Worm (Caenorhabditis elegans) whole organism, dauer: ENCODE results near the gene C34E10.9.

Source experiments
- unc-62 ChIP-seq: sonication (generic microtip); optimal IDR thresholded peaks from 2 replicates; lab custom pipeline; 2017; ENCODE audit warnings: missing biosample characterization, missing genetic modification reagents, missing genetic modification characterization

Gene C34E10.9

DNA sequence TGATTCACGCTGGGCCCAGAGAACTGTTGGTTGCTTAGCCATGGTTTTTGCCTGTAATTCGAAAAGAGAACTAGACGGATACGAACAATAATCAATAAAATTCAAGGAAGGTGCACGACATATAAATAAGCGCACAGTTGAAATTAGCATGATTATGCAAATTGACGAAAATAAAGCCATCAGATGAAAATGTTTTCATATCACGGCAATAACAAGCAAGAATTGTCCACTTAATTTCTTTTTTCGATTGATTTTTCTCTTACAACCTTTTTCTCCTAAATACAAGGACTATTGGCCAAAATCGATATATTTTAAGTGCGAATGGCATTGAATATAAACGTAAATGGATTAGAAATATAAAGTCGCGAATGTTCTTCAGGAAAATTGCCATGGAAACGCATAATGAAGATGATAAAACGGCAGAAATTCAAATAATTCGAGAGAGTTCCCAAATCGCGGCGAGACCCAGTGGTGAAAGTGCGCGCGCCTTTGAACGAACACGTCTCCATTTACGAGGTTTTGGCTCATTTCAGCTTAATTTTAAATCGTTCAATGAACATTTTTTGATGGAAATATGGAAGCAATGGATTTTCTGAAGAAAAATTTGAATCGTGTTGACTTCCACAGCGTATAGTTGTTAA lies 11.6 kb upstream of the C34E10.9 start, which contains the start of the genes daf-41 and toc-1:
Gene daf-41, minus strand, starts transcription at position 51 of the 641 bp plus-strand sequence.
Gene toc-1, plus strand, starts transcription at position 537 of the 641 bp plus-strand sequence.
- no peak for TF ChIP-seq unc-62 (GFP tag; lab: Kevin White, UChicago)

DNA sequence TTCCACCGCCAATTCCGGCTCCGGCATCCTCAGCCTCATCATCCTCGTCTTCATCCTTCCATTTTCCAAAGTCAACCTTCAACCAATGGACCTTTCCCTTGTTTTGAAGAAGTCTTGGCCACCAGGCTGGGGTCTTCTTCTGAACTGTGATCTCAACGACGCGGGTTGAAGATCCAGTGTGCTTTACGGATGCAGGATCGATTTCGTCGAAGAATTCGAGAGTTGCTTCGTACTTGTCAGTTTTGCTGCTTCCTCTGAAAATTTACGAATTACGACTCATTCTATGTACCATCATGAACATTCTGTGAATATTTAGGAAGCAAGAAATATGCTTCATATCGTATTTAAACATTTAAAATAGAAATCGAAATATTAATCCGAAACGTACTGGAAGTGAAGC lies 11.1 kb upstream of the C34E10.9 start:
- TF ChIP-seq unc-62 (GFP tag; lab: Kevin White, UChicago): no peak

DNA sequence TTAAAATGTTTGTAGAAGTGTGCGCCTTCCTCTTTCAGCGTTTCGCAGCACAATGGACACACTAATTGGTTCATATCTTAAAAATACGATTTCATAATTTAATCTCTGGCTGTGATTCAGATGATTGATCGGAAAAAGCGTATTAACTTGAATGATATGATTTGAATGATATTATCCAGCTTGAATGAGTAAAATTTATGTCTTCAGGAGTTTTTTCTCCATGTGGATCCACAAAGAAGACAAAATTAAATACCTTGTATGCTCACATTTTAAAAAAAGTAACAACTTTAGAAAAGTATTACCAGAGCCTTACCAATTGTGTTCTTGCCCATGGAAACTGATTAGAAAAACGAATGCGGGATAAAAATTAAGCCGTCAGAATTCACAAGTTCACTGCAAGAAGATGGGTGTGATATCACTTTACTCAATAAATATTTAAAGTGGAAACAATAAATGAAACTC lies 10.2 kb upstream of the C34E10.9 start, which contains the start of gene ztf-8:
Gene ztf-8, minus strand, starts transcription at position 76 of the 462 bp plus-strand sequence.
- no peak for TF ChIP-seq unc-62 (GFP tag; lab: Kevin White, UChicago)

ce11 chrIII:5269814-5270213 lies 6.6 kb upstream of the C34E10.9 start, which contains the start of gene ZC395.4:
Gene ZC395.4 (plus strand): TSS chrIII:5270114.
- TF ChIP-seq unc-62 (GFP tag; lab: Kevin White, UChicago): no peak

ce11 chrIII:5268486-5268885 lies 5.3 kb upstream of the C34E10.9 start:
- TF ChIP-seq unc-62 (GFP tag; lab: Kevin White, UChicago): no peak

- no peak for TF ChIP-seq unc-62 (GFP tag; lab: Kevin White, UChicago)
Measured at ce11 chrIII:5267217-5267906, 4.2 kb upstream of the C34E10.9 start, which contains the start of gene ZC395.5. Gene ZC395.5 (plus strand): TSS chrIII:5267848.

DNA sequence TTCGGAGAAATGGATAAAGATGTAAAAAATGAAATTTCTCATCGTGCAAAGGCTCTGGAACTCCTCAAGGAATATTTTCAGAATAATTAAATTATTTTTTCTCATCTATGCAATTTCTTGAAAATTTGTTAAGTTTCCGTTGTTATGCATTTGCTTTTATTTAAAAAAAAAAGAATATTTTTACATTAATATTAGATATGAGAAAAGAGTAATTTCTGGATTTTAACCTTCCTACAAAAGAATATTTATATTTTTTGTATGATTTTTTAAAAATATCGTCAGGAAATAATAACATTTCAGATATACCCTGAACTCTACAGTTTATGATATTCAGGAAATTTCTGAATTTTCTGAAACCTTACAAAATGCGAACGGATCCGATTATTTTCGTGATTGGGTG lies 1.6 kb upstream of the C34E10.9 start, which contains the start of gene gro-1:
Gene gro-1, plus strand, starts transcription at position 301 of the 400 bp plus-strand sequence.
- no peak for TF ChIP-seq unc-62 (GFP tag; lab: Kevin White, UChicago)

ce11 chrIII:5260394-5260793 lies 2.8 kb downstream of the C34E10.9 start, which contains the start of gene gop-3:
Gene gop-3 (plus strand): TSS chrIII:5260694.
- TF ChIP-seq unc-62 (GFP tag; lab: Kevin White, UChicago): no peak

DNA sequence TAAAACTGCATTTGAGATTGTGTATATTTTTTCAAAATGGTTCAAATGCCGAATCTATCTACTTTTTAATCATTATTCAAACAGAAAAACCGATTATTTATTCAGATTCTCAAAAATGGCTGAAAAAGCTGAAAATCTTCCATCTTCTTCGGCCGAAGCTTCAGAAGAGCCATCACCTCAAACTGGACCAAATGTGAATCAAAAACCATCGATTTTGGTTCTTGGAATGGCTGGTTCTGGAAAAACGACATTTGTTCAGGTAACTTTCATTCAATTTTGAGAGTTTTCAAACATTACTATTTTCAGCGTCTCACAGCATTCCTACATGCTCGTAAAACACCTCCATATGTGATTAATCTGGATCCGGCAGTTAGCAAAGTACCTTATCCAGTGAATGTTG lies 4.3 kb downstream of the C34E10.9 start, which contains the start of gene gop-2:
Gene gop-2, plus strand, starts transcription at position 106 of the 400 bp plus-strand sequence.
- TF ChIP-seq unc-62 (GFP tag; lab: Kevin White, UChicago): no peak

DNA sequence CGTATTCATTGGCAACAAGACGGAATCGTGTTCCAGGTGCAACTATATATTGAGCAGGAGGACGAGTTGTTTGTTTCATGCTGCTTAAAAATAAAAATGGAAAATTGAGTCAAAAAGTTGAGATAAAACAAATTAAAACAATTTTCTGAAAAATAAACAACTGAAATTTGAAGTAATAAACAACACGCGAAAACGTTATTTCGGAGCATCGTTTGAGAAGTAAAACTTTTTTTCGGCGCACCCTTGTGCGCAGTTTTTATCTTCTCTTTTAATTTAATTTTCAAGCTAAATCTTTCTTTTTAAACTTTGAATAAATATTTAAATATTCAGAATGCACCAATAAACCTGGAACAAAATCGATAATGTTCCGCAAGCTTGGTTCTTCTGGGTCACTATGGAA lies 9.1 kb downstream of the C34E10.9 start, which contains the start of the genes sumv-1 and gop-1:
Gene sumv-1, minus strand, starts transcription at position 80 of the 400 bp plus-strand sequence.
Gene gop-1, plus strand, starts transcription at position 331 of the 400 bp plus-strand sequence.
- TF ChIP-seq unc-62 (GFP tag; lab: Kevin White, UChicago): no peak

DNA sequence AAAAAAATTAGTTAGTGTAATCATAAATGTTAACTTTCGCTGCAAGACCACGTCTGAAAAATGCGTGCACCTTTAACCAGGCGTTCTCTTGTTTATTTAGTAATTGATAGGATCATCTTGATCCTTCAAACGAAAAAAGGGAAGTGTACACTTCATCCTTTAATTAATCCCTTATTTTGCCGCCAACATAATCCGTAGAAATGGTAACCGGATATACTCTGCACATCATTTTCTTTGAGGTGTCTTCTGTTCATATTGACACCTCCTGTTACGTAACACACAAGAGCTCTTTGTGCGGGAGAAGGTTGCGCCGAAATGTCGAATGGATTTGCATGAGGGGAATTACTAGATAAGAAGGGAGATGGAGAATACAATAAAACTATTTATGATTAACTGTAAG lies 14.5 kb downstream of the C34E10.9 start:
- no peak for TF ChIP-seq unc-62 (GFP tag; lab: Kevin White, UChicago)

ce11 chrIII:5245067-5245466 lies 18.1 kb downstream of the C34E10.9 start:
- TF ChIP-seq unc-62 (GFP tag; lab: Kevin White, UChicago): no peak

DNA sequence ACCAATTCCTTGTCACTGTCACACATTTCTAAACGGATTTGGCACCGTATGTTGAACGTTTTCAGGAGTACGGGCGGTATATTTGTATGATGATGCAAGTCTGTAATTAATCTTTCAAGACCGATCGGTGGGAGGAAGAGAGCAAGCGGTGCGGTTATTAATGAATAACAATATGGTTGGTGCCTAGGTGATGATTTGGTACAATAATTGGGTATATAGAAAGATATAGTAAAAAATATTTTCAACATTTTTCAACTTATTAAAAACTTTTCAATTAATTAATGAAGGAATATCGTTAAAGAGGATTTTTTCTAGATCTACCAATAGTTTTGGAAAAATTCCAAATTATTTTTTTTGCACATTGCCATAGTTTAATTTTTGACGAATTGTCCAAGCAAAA lies 18.7 kb downstream of the C34E10.9 start, which contains the start of gene cnd-1:
Gene cnd-1, minus strand, starts transcription at position 101 of the 400 bp plus-strand sequence.
- no peak for TF ChIP-seq unc-62 (GFP tag; lab: Kevin White, UChicago)

DNA sequence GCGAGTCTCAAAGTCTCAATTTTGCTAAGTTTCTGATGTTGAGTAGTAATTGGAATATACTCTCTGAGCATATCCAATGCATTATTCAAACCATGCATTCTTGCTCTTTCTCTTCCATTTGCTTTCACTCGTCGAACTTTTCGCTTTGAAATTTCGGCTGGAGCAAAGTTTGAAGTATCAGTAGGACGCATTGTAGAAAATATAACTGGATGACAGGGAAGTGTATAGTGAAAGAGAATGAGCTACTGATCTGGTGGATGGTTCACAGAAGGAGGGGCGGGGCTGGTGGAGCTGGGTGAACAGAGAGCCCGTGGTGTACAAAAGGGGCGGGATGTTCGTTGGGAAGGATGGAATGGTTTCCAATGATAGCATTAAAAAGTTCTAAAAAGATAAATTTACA lies 21.3 kb downstream of the C34E10.9 start:
- TF ChIP-seq unc-62 (GFP tag; lab: Kevin White, UChicago): no peak

DNA sequence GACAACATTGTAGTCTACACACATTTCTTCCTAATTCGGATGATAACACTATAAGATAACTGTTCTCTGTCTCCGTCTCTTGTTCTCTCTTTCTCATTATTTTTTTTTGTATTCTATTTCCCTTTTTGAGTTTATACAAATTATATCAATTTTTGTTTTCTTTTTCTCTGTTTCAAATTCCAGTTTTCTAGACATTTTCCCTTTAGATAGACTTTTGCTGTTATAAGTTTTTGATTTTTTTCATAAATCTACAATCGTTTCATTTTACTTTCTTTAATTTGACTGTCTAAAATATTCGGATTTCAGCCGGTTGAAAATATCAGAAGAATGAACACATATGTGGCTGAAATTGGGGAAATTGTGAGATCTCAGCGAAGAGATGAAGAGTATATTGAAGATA lies 27.1 kb downstream of the C34E10.9 start, which contains the start of gene prx-10:
Gene prx-10, plus strand, starts transcription at position 301 of the 400 bp plus-strand sequence.
- TF ChIP-seq unc-62 (GFP tag; lab: Kevin White, UChicago): no peak

- TF ChIP-seq unc-62 (GFP tag; lab: Kevin White, UChicago): no peak
Measured at ce11 chrIII:5234312-5234711, 28.9 kb downstream of the C34E10.9 start, which contains the start of gene mrps-26. Gene mrps-26 (plus strand): TSS chrIII:5234612.
